Worm (Caenorhabditis elegans): ENCODE measurements around the gene F38B2.3.

F38B2.3 gene

ce11 chrX:11290528-11290927 is 4.4 kb upstream of the F38B2.3 start:
- TF ChIP-seq Y55F3AM.14 (GFP tag; optimal IDR thresholded peaks at IDR 0.05): no peak

ce11 chrX:11289925-11290324 is 3.8 kb upstream of the F38B2.3 start:
- TF ChIP-seq unc-62 (GFP tag; optimal IDR thresholded peaks at IDR 0.05) (no peak), skn-1 (tag; optimal IDR thresholded peaks at IDR 0.05) (peak; percentile 16), sma-9 (GFP tag; optimal IDR thresholded peaks at IDR 0.05) (peak; percentile 19), sma-9 (tag; optimal IDR thresholded peaks at IDR 0.05) (no peak), fos-1 (tag; optimal IDR thresholded peaks at IDR 0.05) (peak; percentile 87)

ce11 chrX:11287617-11288016 is 1.5 kb upstream of the F38B2.3 start, which contains the start of gene F38B2.4:
TSS of gene F38B2.4 (minus strand) at chrX:11287717.
- TF ChIP-seq nhr-10 (tag; optimal IDR thresholded peaks at IDR 0.05): no peak
- no peak for TF ChIP-seq alr-1 (tag; optimal IDR thresholded peaks at IDR 0.05)
- TF ChIP-seq fos-1 (tag; optimal IDR thresholded peaks at IDR 0.05): no peak
- TF ChIP-seq dmd-4 (tag; optimal IDR thresholded peaks at IDR 0.05): no peak
- no peak for TF ChIP-seq nhr-129 (tag; optimal IDR thresholded peaks at IDR 0.05)
- TF ChIP-seq nhr-12 (tag; optimal IDR thresholded peaks at IDR 0.05): no peak
- TF ChIP-seq Y55F3AM.14 (GFP tag; optimal IDR thresholded peaks at IDR 0.05): no peak
- TF ChIP-seq egl-27 (tag; optimal IDR thresholded peaks at IDR 0.05): no peak
- no peak for TF ChIP-seq elt-1 (tag; optimal IDR thresholded peaks at IDR 0.05)

ce11 chrX:11281148-11281547 is 5.0 kb downstream of the F38B2.3 start, which contains the start of gene F38B2.6:
TSS of gene F38B2.6 (minus strand) at chrX:11281248.
- TF ChIP-seq unc-39 (tag; optimal IDR thresholded peaks at IDR 0.05) (no peak), zag-1 (tag; optimal IDR thresholded peaks at IDR 0.05) (no peak), nhr-129 (tag; optimal IDR thresholded peaks at IDR 0.05) (no peak), ztf-11 (tag; optimal IDR thresholded peaks at IDR 0.05) (no peak), ztf-1 (GFP tag; conservative IDR thresholded peaks at IDR 0.05) (no peak), ceh-82 (tag; optimal IDR thresholded peaks at IDR 0.05) (no peak), crh-2 (tag; optimal IDR thresholded peaks at IDR 0.05) (no peak), lsy-2 (tag; optimal IDR thresholded peaks at IDR 0.05) (no peak), dmd-4 (tag; optimal IDR thresholded peaks at IDR 0.05) (no peak), sem-4 (tag; optimal IDR thresholded peaks at IDR 0.05) (no peak), mbf-1 (tag; optimal IDR thresholded peaks at IDR 0.05) (no peak), ZK546.5 (tag; optimal IDR thresholded peaks at IDR 0.05) (no peak), nhr-25 (tag; optimal IDR thresholded peaks at IDR 0.05) (no peak), sma-9 (GFP tag; optimal IDR thresholded peaks at IDR 0.05) (no peak), sma-9 (tag; optimal IDR thresholded peaks at IDR 0.05) (no peak), sma-3 (GFP tag; optimal IDR thresholded peaks at IDR 0.05) (no peak)

DNA sequence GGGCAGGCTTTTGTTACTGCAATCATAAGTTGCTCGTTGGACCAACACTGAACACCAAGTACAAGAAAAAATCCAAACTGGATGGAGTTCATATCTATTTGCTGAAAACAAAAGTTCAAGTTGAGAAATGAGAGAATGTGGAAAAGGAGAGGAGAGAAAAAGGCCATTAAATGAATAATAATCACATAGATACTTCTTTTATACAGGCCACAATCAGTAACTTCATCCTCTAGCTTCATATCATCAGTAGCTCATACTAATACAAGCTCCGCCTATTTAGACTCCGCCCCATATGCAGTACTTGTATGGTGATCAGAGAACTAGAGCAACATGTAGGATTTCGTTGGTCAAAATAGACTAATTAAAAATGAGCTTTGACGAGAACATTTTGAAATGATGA is 6.9 kb downstream of the F38B2.3 start, which contains the start of gene F38B2.2:
Gene F38B2.2, minus strand, starts transcription at position 101 of the 400 bp plus-strand sequence.
- no peak for TF ChIP-seq nhr-23 (tag; optimal IDR thresholded peaks at IDR 0.05)
- TF ChIP-seq skn-1 (tag; optimal IDR thresholded peaks at IDR 0.05): no peak

DNA sequence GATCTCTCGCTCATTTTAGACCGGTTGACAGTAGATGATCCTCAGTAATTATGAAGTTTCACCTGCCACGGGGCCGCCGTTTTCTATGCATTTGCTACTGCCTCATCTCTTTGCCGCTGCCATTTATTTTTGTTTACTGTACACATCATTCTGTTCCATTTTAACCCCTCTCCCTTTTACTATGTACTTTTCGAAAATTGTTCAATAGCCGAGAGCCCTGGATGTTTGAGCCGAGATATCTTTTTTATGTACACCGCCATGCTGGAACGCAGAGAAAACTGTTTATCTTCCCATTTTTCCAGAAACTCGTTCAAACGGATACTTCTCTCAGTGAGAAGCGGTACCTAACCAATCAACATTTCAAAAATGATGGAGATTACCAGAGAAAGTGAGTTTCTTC is 15.3 kb downstream of the F38B2.3 start, which contains the start of gene ifa-1:
Gene ifa-1, plus strand, starts transcription at position 301 of the 400 bp plus-strand sequence.
- TF ChIP-seq Y55F3AM.14 (GFP tag; optimal IDR thresholded peaks at IDR 0.05) (no peak), F13H6.1 (tag; optimal IDR thresholded peaks at IDR 0.05) (no peak), gmeb-1 (tag; optimal IDR thresholded peaks at IDR 0.05) (no peak), ztf-11 (tag; optimal IDR thresholded peaks at IDR 0.05) (no peak), mbf-1 (tag; optimal IDR thresholded peaks at IDR 0.05) (no peak), crh-2 (tag; optimal IDR thresholded peaks at IDR 0.05) (no peak), unc-62 (GFP tag; optimal IDR thresholded peaks at IDR 0.05) (no peak), skn-1 (tag; optimal IDR thresholded peaks at IDR 0.05) (no peak), ztf-1 (GFP tag; conservative IDR thresholded peaks at IDR 0.05) (no peak), elt-1 (tag; optimal IDR thresholded peaks at IDR 0.05) (no peak), zag-1 (tag; optimal IDR thresholded peaks at IDR 0.05) (no peak), sma-9 (GFP tag; optimal IDR thresholded peaks at IDR 0.05) (no peak), sma-9 (tag; optimal IDR thresholded peaks at IDR 0.05) (no peak), dmd-4 (tag; optimal IDR thresholded peaks at IDR 0.05) (no peak), alr-1 (tag; optimal IDR thresholded peaks at IDR 0.05) (no peak), mab-5 (tag; optimal IDR thresholded peaks at IDR 0.05) (no peak)

DNA sequence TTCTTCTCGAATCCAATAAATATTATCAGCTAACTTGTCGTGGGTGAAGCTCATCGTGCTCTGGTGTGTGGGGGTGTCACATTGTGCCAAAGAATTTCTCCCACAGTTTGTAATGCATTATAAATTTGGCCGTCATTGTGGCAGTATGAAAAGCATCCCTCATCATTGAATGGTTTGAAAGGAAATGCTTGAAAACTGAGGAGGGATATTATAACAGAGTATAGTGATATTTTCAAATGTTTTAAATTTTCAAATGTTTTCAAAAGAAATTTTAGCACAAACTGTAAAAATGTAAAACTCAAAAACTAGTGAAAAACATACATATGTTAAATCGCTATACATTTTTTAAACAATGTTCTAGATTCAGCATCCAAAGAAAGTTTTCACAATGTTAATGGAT is 17.2 kb downstream of the F38B2.3 start, which contains the start of gene C03A3.3:
Gene C03A3.3, minus strand, starts transcription at position 101 of the 400 bp plus-strand sequence.
- TF ChIP-seq mab-5 (tag; optimal IDR thresholded peaks at IDR 0.05) (no peak), ztf-11 (tag; optimal IDR thresholded peaks at IDR 0.05) (no peak), unc-55 (GFP tag; optimal IDR thresholded peaks at IDR 0.05) (peak; percentile 31)
